Worm (Caenorhabditis elegans) whole organism, L2 larva: ENCODE measurements around the gene ZK418.7.

Source experiments
- elt-1 ChIP-seq: fragments of 150-350 bp; optimal IDR thresholded peaks from 2 replicates; lab custom pipeline; 2014; ENCODE audit warnings: missing biosample characterization, missing genetic modification characterization
- fos-1 ChIP-seq: fragments of 150-350 bp; optimal IDR thresholded peaks from 2 replicates; lab custom pipeline; 2014; ENCODE audit warnings: missing biosample characterization, missing genetic modification characterization
- lin-13 ChIP-seq: fragments of 150-350 bp; optimal IDR thresholded peaks from 2 replicates; lab custom pipeline; 2014; ENCODE audit warnings: missing biosample characterization, missing genetic modification reagents, missing genetic modification characterization
- mab-5 ChIP-seq: fragments of 150-350 bp; optimal IDR thresholded peaks from 2 replicates; lab custom pipeline; 2014; ENCODE audit warnings: missing biosample characterization, missing genetic modification characterization
- nhr-237 ChIP-seq: fragments of 150-350 bp; optimal IDR thresholded peaks from 2 replicates; lab custom pipeline; 2014; ENCODE audit warnings: missing biosample characterization, missing genetic modification characterization
- unc-62 ChIP-seq: fragments of 150-350 bp; optimal IDR thresholded peaks from 2 replicates; lab custom pipeline; 2014; ENCODE audit warnings: missing biosample characterization, missing genetic modification reagents, missing genetic modification characterization
- ztf-11 ChIP-seq: sonication (generic microtip); optimal IDR thresholded peaks from 2 replicates; lab custom pipeline; 2017; ENCODE audit warnings: missing biosample characterization, missing genetic modification characterization
- ztf-4 ChIP-seq: fragments of 150-350 bp; optimal IDR thresholded peaks from 2 replicates; lab custom pipeline; 2014; ENCODE audit warnings: missing biosample characterization, missing genetic modification characterization

DNA sequence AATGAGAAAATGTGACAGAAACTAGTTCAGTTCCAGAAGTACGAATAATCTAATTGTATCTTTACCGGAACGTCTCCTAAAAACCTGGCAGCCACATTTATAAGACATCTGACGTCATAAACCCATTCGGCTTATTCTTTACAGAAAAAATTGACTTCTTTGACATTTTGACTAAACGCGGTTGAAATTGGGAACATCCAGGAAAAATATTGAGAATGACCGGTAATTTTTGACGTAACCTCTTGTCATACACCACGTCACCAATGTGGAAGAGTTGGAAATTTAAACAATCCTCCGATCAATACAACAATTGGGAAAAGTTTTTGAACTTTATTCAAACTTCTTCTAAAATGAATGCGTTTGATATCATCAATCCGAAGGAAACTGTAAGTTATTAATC, 10.5 kb upstream of the ZK418.7 start, which contains the start of gene ZK418.2:
- no peak for TF ChIP-seq unc-62 (GFP tag; lab: Kevin White, UChicago)
- TF ChIP-seq lin-13 = no peak
- TF ChIP-seq mab-5 (tag; lab: Kevin White, UChicago) = no peak
- TF ChIP-seq nhr-237 (tag; lab: Kevin White, UChicago) = no peak
- no peak for TF ChIP-seq ztf-11
- no peak for TF ChIP-seq ztf-4
- no peak for TF ChIP-seq fos-1 (tag; lab: Kevin White, UChicago)
- TF ChIP-seq elt-1 = no peak
